Worm (Caenorhabditis elegans) whole organism, L2 larva: ENCODE results near the gene srj-6.

Experiments used
- aly-2 ChIP-seq: fragments of 150-350 bp; optimal IDR thresholded peaks from 2 replicates; lab custom pipeline; 2014; ENCODE audit warnings: missing biosample characterization, missing genetic modification characterization
- elt-1 ChIP-seq: fragments of 150-350 bp; optimal IDR thresholded peaks from 2 replicates; lab custom pipeline; 2014; ENCODE audit warnings: missing biosample characterization, missing genetic modification characterization
- nhr-11 ChIP-seq: fragments of 150-350 bp; optimal IDR thresholded peaks from 2 replicates; lab custom pipeline; 2014; ENCODE audit warnings: missing biosample characterization, missing genetic modification characterization
- nhr-23 ChIP-seq: fragments of 150-350 bp; optimal IDR thresholded peaks from 2 replicates; lab custom pipeline; 2014; ENCODE audit warnings: missing biosample characterization, missing genetic modification reagents, missing genetic modification characterization
- snpc-4 ChIP-seq: fragments of 150-350 bp; optimal IDR thresholded peaks from 2 replicates; lab custom pipeline; 2014; ENCODE audit warnings: missing biosample characterization, missing genetic modification characterization
- unc-39 ChIP-seq: fragments of 150-350 bp; optimal IDR thresholded peaks from 2 replicates; lab custom pipeline; 2014; ENCODE audit warnings: missing biosample characterization, missing genetic modification characterization
- ztf-11 ChIP-seq: sonication (generic microtip); optimal IDR thresholded peaks from 2 replicates; lab custom pipeline; 2017; ENCODE audit warnings: missing biosample characterization, missing genetic modification characterization

DNA sequence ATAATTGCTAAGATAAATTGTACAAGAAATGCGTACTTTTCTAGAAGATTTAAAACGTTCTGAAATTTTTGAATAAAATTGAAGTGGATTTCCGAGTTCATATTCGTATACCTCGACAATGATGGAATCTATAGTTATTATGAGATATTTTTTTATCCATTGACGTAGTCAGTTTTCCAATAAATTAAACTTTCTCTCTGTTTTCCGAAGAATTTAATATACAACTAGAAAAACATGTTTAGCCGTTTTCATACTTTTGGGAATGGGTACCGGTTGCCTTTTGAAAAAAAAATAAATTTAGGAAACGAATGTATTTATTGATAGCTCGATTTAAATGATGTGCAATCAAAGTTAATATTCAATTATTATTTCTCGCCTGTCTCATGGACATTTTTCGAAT is 45.5 kb downstream of the srj-6 start, which contains the start of gene srw-109:
- TF ChIP-seq snpc-4 (no peak), aly-2 (tag; lab: Kevin White, UChicago) (no peak), elt-1 (tag; lab: Kevin White, UChicago) (no peak), nhr-23 (no peak), unc-39 (tag; lab: Kevin White, UChicago) (no peak), ztf-11 (tag; lab: Kevin White, UChicago) (no peak), nhr-11 (tag; lab: Kevin White, UChicago) (no peak)
